Worm (Caenorhabditis elegans): ENCODE results near the gene fbxc-48.

fbxc-48 gene

ce11 chrII:762942-763341 lies 22.2 kb upstream of the fbxc-48 start:
- peak; percentile 42 for TF ChIP-seq pha-4 (tag; optimal IDR thresholded peaks at IDR 0.05)
- peak; percentile 61 for TF ChIP-seq elt-2 (tag; optimal IDR thresholded peaks at IDR 0.05)
- TF ChIP-seq lin-39 (tag; optimal IDR thresholded peaks at IDR 0.05) = no peak

DNA sequence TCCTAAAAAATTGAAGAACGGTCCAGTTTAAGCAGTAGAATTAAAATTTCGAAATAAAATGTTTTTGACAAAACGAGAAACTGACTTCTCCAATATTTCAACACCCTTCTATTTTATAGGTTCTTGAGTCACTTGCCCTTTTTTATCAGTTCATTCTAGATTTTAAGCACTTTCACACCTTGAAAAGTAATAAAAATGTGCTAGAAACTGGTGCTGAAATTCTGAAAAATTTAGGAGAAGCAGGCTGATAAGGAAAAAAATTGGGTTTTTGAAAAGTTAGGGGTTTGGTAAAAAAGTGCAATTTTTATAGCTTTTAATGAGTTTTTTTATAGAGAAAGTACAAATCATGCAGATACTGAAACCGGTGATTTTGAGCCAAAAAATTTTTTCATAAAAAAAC lies 19.6 kb upstream of the fbxc-48 start:
- TF ChIP-seq hmg-11 (tag; optimal IDR thresholded peaks at IDR 0.05) (no peak), nhr-237 (tag; optimal IDR thresholded peaks at IDR 0.05) (no peak), nhr-43 (tag; optimal IDR thresholded peaks at IDR 0.05; ENCODE audit: poor library complexity, severe bottlenecking) (no peak), elt-2 (tag; optimal IDR thresholded peaks at IDR 0.05) (peak; percentile 49)

ce11 chrII:759788-760187 lies 19.1 kb upstream of the fbxc-48 start:
- TF ChIP-seq elt-3 (tag; optimal IDR thresholded peaks at IDR 0.05) = no peak
- TF ChIP-seq ceh-82 (tag; optimal IDR thresholded peaks at IDR 0.05) = no peak
- TF ChIP-seq ceh-9 (tag; optimal IDR thresholded peaks at IDR 0.05) = no peak
- peak; percentile 74 for TF ChIP-seq nfya-1 (tag; optimal IDR thresholded peaks at IDR 0.05; ENCODE audit: insufficient read depth)
- peak; percentile 82 for TF ChIP-seq lin-39 (tag; optimal IDR thresholded peaks at IDR 0.05)
- peak; percentile 17 for TF ChIP-seq hmg-11 (tag; optimal IDR thresholded peaks at IDR 0.05)
- TF ChIP-seq nhr-11 (tag; optimal IDR thresholded peaks at IDR 0.05) = no peak
- peak; percentile 77 for TF ChIP-seq fkh-10 (GFP tag; optimal IDR thresholded peaks at IDR 0.05)
- TF ChIP-seq egl-5 (tag; optimal IDR thresholded peaks at IDR 0.05) = peak; percentile 21
- TF ChIP-seq skn-1 (tag; optimal IDR thresholded peaks at IDR 0.05) = no peak
- no peak for TF ChIP-seq ZK546.5 (tag; optimal IDR thresholded peaks at IDR 0.05)
- no peak for TF ChIP-seq mdl-1 (tag; optimal IDR thresholded peaks at IDR 0.05)
- no peak for TF ChIP-seq zag-1 (tag; optimal IDR thresholded peaks at IDR 0.05)
- TF ChIP-seq fkh-2 (tag; optimal IDR thresholded peaks at IDR 0.05) = no peak
- TF ChIP-seq ztf-11 (tag; optimal IDR thresholded peaks at IDR 0.05) = no peak
- peak; percentile 1 for TF ChIP-seq snpc-4 (tag; optimal IDR thresholded peaks at IDR 0.05)
- no peak for TF ChIP-seq pha-4 (tag; optimal IDR thresholded peaks at IDR 0.05)
- no peak for TF ChIP-seq nhr-77 (tag; optimal IDR thresholded peaks at IDR 0.05)
- TF ChIP-seq fos-1 (tag; optimal IDR thresholded peaks at IDR 0.05) = no peak
- TF ChIP-seq unc-39 (tag; optimal IDR thresholded peaks at IDR 0.05) = no peak
- no peak for TF ChIP-seq nhr-67 (tag; optimal IDR thresholded peaks at IDR 0.05)
- no peak for TF ChIP-seq pqm-1 (tag; optimal IDR thresholded peaks at IDR 0.05)
- peak; percentile 26 for TF ChIP-seq lin-15B (tag; optimal IDR thresholded peaks at IDR 0.05)

- TF ChIP-seq nfya-1 (tag; optimal IDR thresholded peaks at IDR 0.05; ENCODE audit: insufficient read depth) = no peak
- no peak for TF ChIP-seq daf-12 (tag; optimal IDR thresholded peaks at IDR 0.05)
- TF ChIP-seq ceh-16 (tag; optimal IDR thresholded peaks at IDR 0.05) = no peak
- TF ChIP-seq ceh-9 (tag; optimal IDR thresholded peaks at IDR 0.05) = no peak
- TF ChIP-seq eor-1 (tag; optimal IDR thresholded peaks at IDR 0.05) = no peak
- no peak for TF ChIP-seq nhr-76 (tag; optimal IDR thresholded peaks at IDR 0.05)
- no peak for TF ChIP-seq nhr-11 (tag; optimal IDR thresholded peaks at IDR 0.05)
- no peak for TF ChIP-seq elt-3 (tag; optimal IDR thresholded peaks at IDR 0.05)
Measured at ce11 chrII:757224-757623, 16.5 kb upstream of the fbxc-48 start.

DNA sequence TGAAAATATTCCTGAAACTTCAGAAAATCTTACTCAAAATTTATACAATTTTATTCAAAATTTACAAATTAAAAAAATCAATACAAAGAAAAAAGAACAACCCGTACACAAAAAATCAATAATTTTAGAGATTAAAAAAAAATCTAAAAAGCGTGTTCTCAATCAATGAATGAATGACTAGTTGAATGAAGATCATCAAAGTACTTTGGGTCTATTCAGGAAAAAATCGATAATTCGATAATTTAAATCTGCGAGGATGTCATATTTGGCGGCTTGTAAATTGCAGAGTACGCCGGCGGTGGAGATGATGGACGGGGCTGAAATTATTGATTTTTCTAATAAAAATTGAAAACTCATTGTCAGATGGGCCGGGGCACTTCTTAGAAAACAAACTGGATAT lies 15.5 kb upstream of the fbxc-48 start:
- TF ChIP-seq nhr-67 (tag; optimal IDR thresholded peaks at IDR 0.05) = no peak
- TF ChIP-seq ceh-28 (tag; optimal IDR thresholded peaks at IDR 0.05) = peak; percentile 85

DNA sequence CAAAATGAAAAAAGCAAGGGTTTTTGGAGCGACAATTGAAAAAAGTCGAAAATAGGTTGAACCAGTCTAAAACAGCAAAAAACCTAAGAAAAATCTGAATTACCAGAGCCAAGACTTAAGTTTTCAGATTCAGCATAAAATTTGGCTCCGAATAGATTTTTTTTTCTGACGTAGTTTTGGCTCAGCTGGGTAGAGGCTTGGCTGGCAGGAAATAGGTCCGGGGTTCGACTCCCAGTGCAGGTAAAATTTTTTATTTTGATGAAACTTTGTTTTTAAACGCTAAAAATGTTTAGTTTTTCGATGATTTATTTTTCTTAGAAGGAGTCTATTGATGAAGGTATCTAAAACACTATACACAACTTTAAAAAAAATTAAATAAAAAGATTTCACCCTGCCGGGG lies 14.3 kb upstream of the fbxc-48 start:
- TF ChIP-seq elt-2 (tag; optimal IDR thresholded peaks at IDR 0.05) (no peak), eor-1 (tag; optimal IDR thresholded peaks at IDR 0.05) (no peak), daf-12 (tag; optimal IDR thresholded peaks at IDR 0.05) (no peak), R02D3.7 (tag; optimal IDR thresholded peaks at IDR 0.05) (no peak), nhr-237 (tag; optimal IDR thresholded peaks at IDR 0.05) (no peak), nhr-25 (tag; optimal IDR thresholded peaks at IDR 0.05) (no peak), nhr-23 (tag; optimal IDR thresholded peaks at IDR 0.05) (no peak), nhr-77 (tag; optimal IDR thresholded peaks at IDR 0.05) (no peak), snpc-4 (tag; optimal IDR thresholded peaks at IDR 0.05) (no peak), elt-1 (tag; optimal IDR thresholded peaks at IDR 0.05) (no peak), nhr-43 (tag; optimal IDR thresholded peaks at IDR 0.05; ENCODE audit: poor library complexity, severe bottlenecking) (no peak), lin-15B (tag; optimal IDR thresholded peaks at IDR 0.05) (no peak), mdl-1 (tag; optimal IDR thresholded peaks at IDR 0.05) (no peak), hmg-11 (tag; optimal IDR thresholded peaks at IDR 0.05) (no peak), ceh-82 (tag; optimal IDR thresholded peaks at IDR 0.05) (no peak), elt-3 (tag; optimal IDR thresholded peaks at IDR 0.05) (no peak), pha-4 (tag; optimal IDR thresholded peaks at IDR 0.05) (no peak), egl-5 (tag; optimal IDR thresholded peaks at IDR 0.05) (no peak), ceh-16 (tag; optimal IDR thresholded peaks at IDR 0.05) (no peak), sea-2 (GFP tag; optimal IDR thresholded peaks at IDR 0.05) (no peak)

All from whole organism, L3 larva.